Worm (Caenorhabditis elegans): ENCODE results near the gene Y43F8B.1.

DNA sequence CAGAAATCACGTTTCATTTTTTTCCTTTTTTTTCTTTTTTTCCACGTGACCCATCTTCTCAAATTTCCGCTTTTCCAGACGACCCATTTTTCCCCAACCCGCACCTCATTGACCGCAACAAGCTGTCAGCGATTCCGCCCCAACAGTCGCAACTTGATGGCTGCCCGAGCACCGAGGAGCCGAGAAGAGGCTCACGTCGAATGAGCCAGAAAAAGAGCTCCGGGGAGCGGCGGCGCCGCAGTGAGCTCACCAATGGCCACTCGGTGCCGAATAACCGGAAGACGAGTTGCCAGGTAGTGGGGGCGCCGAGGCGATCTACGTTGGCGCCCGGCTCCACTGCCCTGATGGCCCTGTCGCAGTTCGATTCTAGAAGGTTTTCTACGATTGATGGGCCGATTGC, 44.8 kb upstream of the Y43F8B.1 start:
- TF ChIP-seq him-1 (tag; optimal IDR thresholded peaks at IDR 0.05), result no peak
- TF ChIP-seq W03F9.2 (tag; optimal IDR thresholded peaks at IDR 0.05), result no peak
- no peak for TF ChIP-seq dao-5 (tag; optimal IDR thresholded peaks at IDR 0.05)

All from whole organism, L4/young adult.